Worm (Caenorhabditis elegans) whole organism, young adult: ENCODE measurements around the gene F02H6.6.

Experiments used
- B0035.1 ChIP-seq: sonication (generic microtip); optimal IDR thresholded peaks from 2 replicates; lab custom pipeline; 2016; ENCODE audit warnings: missing genetic modification characterization, mild to moderate bottlenecking, missing compliant biosample characterization, missing genotype, missing genetic modification reagents
- B0261.1 ChIP-seq: sonication (generic microtip); optimal IDR thresholded peaks from 2 replicates; lab custom pipeline; 2016; ENCODE audit warnings: mild to moderate bottlenecking, missing genetic modification characterization, moderate library complexity, missing compliant biosample characterization
- B0336.3 ChIP-seq: fragments of 200-800 bp; sonication (Bioruptor generic); IDR thresholded peaks from 2 replicates; pipeline ENCODE4 v1.3.6; 2022; ENCODE audit warnings: missing genetic modification characterization, missing compliant biosample characterization
- D2030.7 ChIP-seq: fragments of 200-800 bp; sonication (Bioruptor generic); IDR thresholded peaks from 2 replicates; pipeline ENCODE4 v1.3.6; 2022; ENCODE audit warnings: missing genetic modification reagents, missing genetic modification characterization, missing compliant biosample characterization
- F10E7.11 ChIP-seq: sonication (generic microtip); optimal IDR thresholded peaks from 2 replicates; lab custom pipeline; 2017; ENCODE audit warnings: mild to moderate bottlenecking, missing genetic modification characterization, moderate library complexity, missing compliant biosample characterization
- F57C9.4 ChIP-seq: sonication (generic microtip); optimal IDR thresholded peaks from 2 replicates; lab custom pipeline; 2017; ENCODE audit warnings: mild to moderate bottlenecking, missing genetic modification characterization, missing compliant biosample characterization
- K12H6.12 ChIP-seq: fragments of 200-800 bp; sonication (Bioruptor generic); optimal IDR thresholded peaks from 2 replicates; lab custom pipeline; 2018; ENCODE audit warnings: mild to moderate bottlenecking, missing genetic modification characterization, missing compliant biosample characterization
- T26A5.8 ChIP-seq: sonication (generic microtip); optimal IDR thresholded peaks from 2 replicates; lab custom pipeline; 2016; ENCODE audit warnings: missing genetic modification characterization, missing compliant biosample characterization
- Y53G8AR.9 ChIP-seq: fragments of 200-800 bp; sonication (Bioruptor generic); conservative IDR thresholded peaks from 2 replicates; pipeline ENCODE4 v1.3.6; 2022; ENCODE audit warnings: missing genetic modification reagents, missing genetic modification characterization, missing compliant biosample characterization
- ama-1 ChIP-seq, 3 experiments: fragments of 150-350 bp in 1 of 3; sonication (generic microtip) in 2 of 3; optimal IDR thresholded peaks; 2 replicates each; lab custom pipeline; 2014 to 2018; ENCODE audit warnings: missing biosample characterization in 2 of 3, missing genetic modification characterization in 2 of 3, missing genetic modification reagents in 2 of 3
- atf-7 ChIP-seq: sonication (generic microtip); optimal IDR thresholded peaks from 2 replicates; lab custom pipeline; 2017; ENCODE audit warnings: mild to moderate bottlenecking, missing genetic modification characterization, missing compliant biosample characterization
- attf-3 ChIP-seq: fragments of 200-800 bp; sonication (Bioruptor generic); conservative IDR thresholded peaks from 2 replicates; pipeline ENCODE4 v1.3.6; 2022; ENCODE audit warnings: missing genetic modification reagents, missing genetic modification characterization, missing compliant biosample characterization
- attf-6 ChIP-seq: fragments of 200-800 bp; sonication (Bioruptor generic); IDR thresholded peaks from 2 replicates; pipeline ENCODE4 v1.3.6; 2022; ENCODE audit warnings: missing genetic modification reagents, missing genetic modification characterization, missing compliant biosample characterization
- bed-2 ChIP-seq: fragments of 200-800 bp; sonication (Bioruptor generic); IDR thresholded peaks from 2 replicates; pipeline ENCODE4 v1.3.6; 2022; ENCODE audit warnings: missing genetic modification reagents, missing genetic modification characterization, missing compliant biosample characterization
- cebp-1 ChIP-seq, 2 experiments: fragments of 200-800 bp in 1 of 2; sonication (Bioruptor generic) in 1 of 2; sonication (generic microtip) in 1 of 2; IDR thresholded peaks in 1 of 2; optimal IDR thresholded peaks in 1 of 2; 2 replicates each; pipeline versions ENCODE4 v1.3.6 to Lab custom; 2017 to 2022; ENCODE audit warnings: missing compliant biosample characterization in 2 of 2, missing genetic modification characterization in 2 of 2, mild to moderate bottlenecking in 1 of 2, missing genetic modification reagents in 1 of 2, moderate library complexity in 1 of 2
- ceh-40 ChIP-seq: fragments of 200-800 bp; sonication (Bioruptor generic); IDR thresholded peaks from 2 replicates; pipeline ENCODE4 v1.3.6; 2022; ENCODE audit warnings: missing genetic modification characterization, missing compliant biosample characterization
- ceh-79 ChIP-seq: sonication (generic microtip); optimal IDR thresholded peaks from 2 replicates; lab custom pipeline; 2017; ENCODE audit warnings: mild to moderate bottlenecking, missing genetic modification characterization, missing compliant biosample characterization
- ceh-91 ChIP-seq: fragments of 200-800 bp; sonication (Bioruptor generic); IDR thresholded peaks from 2 replicates; pipeline ENCODE4 v1.3.6; 2022; ENCODE audit warnings: missing genetic modification reagents, missing genetic modification characterization, missing compliant biosample characterization
- chd-7 ChIP-seq: sonication (generic microtip); optimal IDR thresholded peaks from 2 replicates; lab custom pipeline; 2016; ENCODE audit warnings: mild to moderate bottlenecking, missing genetic modification characterization, moderate library complexity, missing compliant biosample characterization
- dpl-1 ChIP-seq: fragments of 150-350 bp; optimal IDR thresholded peaks from 2 replicates; lab custom pipeline; 2014; ENCODE audit warnings: missing biosample characterization, missing genetic modification reagents, missing genetic modification characterization
- ekl-4 ChIP-seq: fragments of 200-800 bp; sonication (Bioruptor generic); IDR thresholded peaks from 2 replicates; pipeline ENCODE4 v1.3.6; 2022; ENCODE audit warnings: missing genetic modification reagents, missing genetic modification characterization, missing compliant biosample characterization
- gei-17 ChIP-seq: fragments of 200-800 bp; sonication (Bioruptor generic); optimal IDR thresholded peaks from 2 replicates; lab custom pipeline; 2018; ENCODE audit warnings: mild to moderate bottlenecking, missing genetic modification characterization, missing compliant biosample characterization
- hlh-12 ChIP-seq: sonication (generic microtip); optimal IDR thresholded peaks from 2 replicates; lab custom pipeline; 2016; ENCODE audit warnings: missing genetic modification characterization, missing compliant biosample characterization
- hsf-1 ChIP-seq: fragments of 200-800 bp; sonication (Bioruptor generic); IDR thresholded peaks from 2 replicates; pipeline ENCODE4 v1.3.6; 2022; ENCODE audit warnings: missing genetic modification reagents, missing genetic modification characterization, missing compliant biosample characterization
- let-607 ChIP-seq, 2 experiments: fragments of 200-800 bp in 1 of 2; sonication (Bioruptor generic) in 1 of 2; sonication (generic microtip) in 1 of 2; optimal IDR thresholded peaks; 2 replicates each; lab custom pipeline; 2016 to 2018; ENCODE audit warnings: mild to moderate bottlenecking in 2 of 2, missing compliant biosample characterization in 2 of 2, missing genetic modification characterization in 2 of 2, moderate library complexity in 2 of 2, missing genotype in 1 of 2
- madf-3 ChIP-seq: fragments of 200-800 bp; sonication (Bioruptor generic); IDR thresholded peaks from 2 replicates; pipeline ENCODE4 v1.3.6; 2022; ENCODE audit warnings: missing genetic modification reagents, missing genetic modification characterization, missing compliant biosample characterization
- mcd-1 ChIP-seq: fragments of 200-800 bp; sonication (Bioruptor generic); IDR thresholded peaks from 2 replicates; pipeline ENCODE4 v1.3.6; 2022; ENCODE audit warnings: missing genetic modification reagents, missing genetic modification characterization, missing compliant biosample characterization
- mes-4 ChIP-seq: sonication (generic microtip); optimal IDR thresholded peaks from 2 replicates; lab custom pipeline; 2016; ENCODE audit warnings: missing genotype, missing genetic modification characterization, missing compliant biosample characterization
- nfyb-1 ChIP-seq: fragments of 200-800 bp; sonication (Bioruptor generic); IDR thresholded peaks from 2 replicates; pipeline ENCODE4 v1.3.6; 2022; ENCODE audit warnings: missing genetic modification reagents, missing genetic modification characterization, missing compliant biosample characterization
- nhr-120 ChIP-seq: fragments of 200-800 bp; sonication (Bioruptor generic); IDR thresholded peaks from 2 replicates; pipeline ENCODE4 v1.3.6; 2022; ENCODE audit warnings: missing genetic modification characterization, missing compliant biosample characterization
- rcor-1 ChIP-seq: fragments of 200-800 bp; sonication (Bioruptor generic); IDR thresholded peaks from 2 replicates; pipeline ENCODE4 v1.3.6; 2022; ENCODE audit warnings: missing genetic modification reagents, missing genetic modification characterization, missing compliant biosample characterization
- rec-8 ChIP-seq, 2 experiments: sonication (generic microtip); optimal IDR thresholded peaks; 2 replicates each; lab custom pipeline; 2016; ENCODE audit warnings: mild to moderate bottlenecking in 2 of 2, missing genetic modification characterization in 2 of 2, missing genetic modification reagents in 2 of 2, missing genotype in 2 of 2, missing biosample characterization in 1 of 2, missing compliant biosample characterization in 1 of 2, moderate library complexity in 1 of 2
- repo-1 ChIP-seq: sonication (generic microtip); optimal IDR thresholded peaks from 2 replicates; lab custom pipeline; 2017; ENCODE audit warnings: mild to moderate bottlenecking, missing genetic modification characterization, missing compliant biosample characterization
- rpc-1 ChIP-seq, 2 experiments: fragments of 150-350 bp in 1 of 2; sonication (generic microtip) in 1 of 2; optimal IDR thresholded peaks; 2 replicates each; lab custom pipeline; 2014 to 2018; ENCODE audit warnings: missing biosample characterization in 1 of 2, missing genetic modification characterization in 1 of 2, missing genetic modification reagents in 1 of 2, missing genotype in 1 of 2
- snpc-4 ChIP-seq, 5 experiments: fragments of 150-350 bp in 1 of 5; sonication (generic microtip) in 4 of 5; optimal IDR thresholded peaks; 2 replicates each; lab custom pipeline; 2014 to 2018; ENCODE audit warnings: missing genetic modification characterization in 5 of 5, missing biosample characterization in 3 of 5, antibody characterized with exemption in 2 of 5, mild to moderate bottlenecking in 2 of 5, missing compliant biosample characterization in 2 of 5, missing genotype in 2 of 5, moderate library complexity in 2 of 5, missing genetic modification reagents in 1 of 5
- sptf-2 ChIP-seq: fragments of 200-800 bp; sonication (Bioruptor generic); optimal IDR thresholded peaks from 2 replicates; lab custom pipeline; 2018; ENCODE audit warnings: mild to moderate bottlenecking, missing genetic modification characterization, missing compliant biosample characterization
- tbp1 ChIP-seq: fragments of 200-800 bp; sonication (Bioruptor generic); optimal IDR thresholded peaks from 2 replicates; lab custom pipeline; 2018; ENCODE audit warnings: mild to moderate bottlenecking, missing genetic modification characterization, missing compliant biosample characterization
- tlf-1 ChIP-seq: fragments of 200-800 bp; sonication (Bioruptor generic); optimal IDR thresholded peaks from 2 replicates; lab custom pipeline; 2018; ENCODE audit warnings: mild to moderate bottlenecking, missing genetic modification characterization, missing compliant biosample characterization
- unc-62 ChIP-seq: fragments of 150-350 bp; optimal IDR thresholded peaks from 2 replicates; lab custom pipeline; 2014; ENCODE audit warnings: missing biosample characterization, missing genetic modification reagents, missing genetic modification characterization
- zfh-2 ChIP-seq: fragments of 200-800 bp; sonication (Bioruptor generic); conservative IDR thresholded peaks from 2 replicates; pipeline ENCODE4 v1.3.6; 2022; ENCODE audit warnings: missing genetic modification reagents, missing genetic modification characterization, missing compliant biosample characterization
- zim-3 ChIP-seq: sonication (generic microtip); optimal IDR thresholded peaks from 2 replicates; lab custom pipeline; 2017; ENCODE audit warnings: mild to moderate bottlenecking, missing genetic modification characterization, moderate library complexity, missing compliant biosample characterization
- ztf-22 ChIP-seq: fragments of 200-800 bp; sonication (Bioruptor generic); optimal IDR thresholded peaks from 2 replicates; lab custom pipeline; 2018; ENCODE audit warnings: mild to moderate bottlenecking, missing genetic modification characterization, moderate library complexity, missing compliant biosample characterization

F02H6.6 gene

DNA sequence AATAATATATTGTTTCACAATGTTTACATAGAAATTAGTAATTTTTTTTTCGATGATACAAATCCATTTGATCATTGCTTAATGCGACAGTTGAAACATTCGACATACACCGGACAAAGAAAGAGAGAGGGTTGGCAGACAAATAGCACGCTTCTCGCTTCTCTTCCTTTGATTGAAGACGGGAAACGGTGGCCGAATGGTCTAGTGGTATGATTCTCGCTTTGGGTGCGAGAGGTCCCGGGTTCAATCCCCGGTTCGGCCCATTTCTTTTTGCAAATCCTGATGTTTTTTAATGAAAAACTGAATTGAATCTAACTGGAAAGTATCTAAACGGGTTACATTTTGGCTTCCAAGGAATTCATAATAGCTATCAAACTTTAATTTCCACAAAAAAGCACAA is 5.8 kb downstream of the F02H6.6 start (continued):
- TF ChIP-seq zim-3 (tag; lab: Kevin White, UChicago) (peak; percentile 4), repo-1 (tag; lab: Kevin White, UChicago) (peak; percentile 44), ceh-40 (GFP tag; lab: Robert Waterston, UW) (0 out of 2 replicates have a peak, but pooled peaks have one; percentile 70), ceh-79 (no peak), attf-3 (GFP tag; lab: Robert Waterston, UW) (no peak), rec-8 (tag; optimal IDR thresholded peaks at IDR 0.05; lab: Kevin White, UChicago) (peak; percentile 37 to 61), ceh-91 (GFP tag; lab: Robert Waterston, UW) (peak; percentile 20; the same call in 1 of the 2 replicates), tlf-1 (GFP tag; lab: Kevin White, UChicago) (peak; percentile 27), rcor-1 (peak; percentile 88), ama-1 (optimal IDR thresholded peaks at IDR 0.05; lab: Kevin White, UChicago) (no peak), ama-1 (GFP tag; optimal IDR thresholded peaks at IDR 0.05; lab: Kevin White, UChicago) (peak; percentile 33 to 86), cebp-1 (GFP tag; IDR thresholded peaks at IDR 0.05; lab: Robert Waterston, UW) (peak; percentile 45; the same call in 1 of the 2 replicates), cebp-1 (tag; optimal IDR thresholded peaks at IDR 0.05; lab: Kevin White, UChicago) (no peak), gei-17 (no peak), ztf-22 (no peak), unc-62 (GFP tag; lab: Kevin White, UChicago) (no peak), dpl-1 (GFP tag; lab: Kevin White, UChicago) (no peak), ekl-4 (GFP tag; lab: Robert Waterston, UW) (peak; percentile 74), chd-7 (peak; percentile 24), T26A5.8 (tag; lab: Kevin White, UChicago) (no peak), K12H6.12 (tag; lab: Kevin White, UChicago) (no peak), mcd-1 (GFP tag; lab: Robert Waterston, UW) (no peak; the same call in none of the 2 replicates), bed-2 (0 out of 2 replicates have a peak, but pooled peaks have one; percentile 40), F57C9.4 (tag; lab: Kevin White, UChicago) (no peak), madf-3 (GFP tag; lab: Robert Waterston, UW) (no peak), nhr-120 (0 out of 2 replicates have a peak, but pooled peaks have one; percentile 83), F10E7.11 (no peak), zfh-2 (GFP tag; lab: Robert Waterston, UW) (no peak), snpc-4 (GFP tag; optimal IDR thresholded peaks at IDR 0.05; lab: Kevin White, UChicago) (peak; percentile 95), snpc-4 (tag; optimal IDR thresholded peaks at IDR 0.05; lab: Kevin White, UChicago) (peak; percentile 66 to 99 (median 98)), rpc-1 (optimal IDR thresholded peaks at IDR 0.05; lab: Kevin White, UChicago) (peak; percentile 69), rpc-1 (tag; optimal IDR thresholded peaks at IDR 0.05; lab: Kevin White, UChicago) (peak; percentile 93), hlh-12 (tag; lab: Kevin White, UChicago) (peak; percentile 14), atf-7 (tag; lab: Kevin White, UChicago) (peak; percentile 34), B0035.1 (tag; lab: Kevin White, UChicago) (no peak), let-607 (tag; optimal IDR thresholded peaks at IDR 0.05; lab: Kevin White, UChicago) (no peak), B0261.1 (tag; lab: Kevin White, UChicago) (peak; percentile 85), attf-6 (peak; percentile 100), D2030.7 (peak; percentile 76), Y53G8AR.9 (GFP tag; lab: Robert Waterston, UW) (peak; percentile 34; the same call in 1 of the 2 replicates), hsf-1 (GFP tag; lab: Robert Waterston, UW) (peak; percentile 64; the same call in 1 of the 2 replicates), tbp1 (GFP tag; lab: Kevin White, UChicago) (peak; percentile 99), B0336.3 (GFP tag; lab: Robert Waterston, UW) (no peak; the same call in 1 of the 2 replicates), nfyb-1 (GFP tag; lab: Robert Waterston, UW) (peak; percentile 77), mes-4 (tag; lab: Kevin White, UChicago) (peak; percentile 45), sptf-2 (GFP tag; lab: Kevin White, UChicago) (peak; percentile 92)
